Worm (Caenorhabditis elegans) whole organism, midembryonic: ENCODE data around the gene F41C3.8.

Experiments
- T22C8.4 ChIP-seq: fragments of 200-800 bp; sonication (Bioruptor generic); IDR thresholded peaks from 2 replicates; pipeline ENCODE4 v1.3.6; 2022; ENCODE audit warnings: missing genetic modification characterization, missing compliant biosample characterization
- cog-1 ChIP-seq: sonication (generic microtip); optimal IDR thresholded peaks from 2 replicates; lab custom pipeline; 2016; ENCODE audit warnings: missing genetic modification characterization, missing compliant biosample characterization
- flt-1 ChIP-seq: fragments of 200-800 bp; sonication (Bioruptor generic); IDR thresholded peaks from 2 replicates; pipeline ENCODE4 v1.3.6; 2022; ENCODE audit warnings: missing genetic modification characterization, missing compliant biosample characterization
- med-1 ChIP-seq: sonication (generic microtip); optimal IDR thresholded peaks from 2 replicates; lab custom pipeline; 2017; ENCODE audit warnings: missing genetic modification characterization, mild to moderate bottlenecking, missing compliant biosample characterization, antibody characterized with exemption, missing genetic modification reagents; ENCODE audit not compliant: insufficient read depth
- ref-1 ChIP-seq: fragments of 200-800 bp; sonication (Bioruptor generic); conservative IDR thresholded peaks from 2 replicates; pipeline ENCODE4 v1.3.6; 2022; ENCODE audit warnings: missing genetic modification reagents, missing genetic modification characterization, missing compliant biosample characterization
- tab-1 ChIP-seq: fragments of 200-800 bp; sonication (Bioruptor generic); IDR thresholded peaks from 2 replicates; pipeline ENCODE4 v1.3.6; 2022; ENCODE audit warnings: missing genetic modification characterization, missing compliant biosample characterization
- ztf-23 ChIP-seq: fragments of 200-800 bp; sonication (Bioruptor generic); IDR thresholded peaks from 2 replicates; pipeline ENCODE4 v1.3.6; 2022; ENCODE audit warnings: missing genetic modification reagents, missing genetic modification characterization, missing compliant biosample characterization
- ztf-29 ChIP-seq: fragments of 200-800 bp; sonication (Bioruptor generic); IDR thresholded peaks from 2 replicates; pipeline ENCODE4 v1.3.6; 2022; ENCODE audit warnings: missing genetic modification reagents, missing genetic modification characterization, missing compliant biosample characterization

- TF ChIP-seq ztf-29 (GFP tag; lab: Robert Waterston, UW) (no peak), tab-1 (GFP tag; lab: Robert Waterston, UW) (no peak), flt-1 (GFP tag; lab: Robert Waterston, UW) (no peak), med-1 (no peak), T22C8.4 (no peak), cog-1 (tag; lab: Kevin White, UChicago) (no peak), ztf-23 (GFP tag; lab: Robert Waterston, UW) (no peak), ref-1 (no peak)
These were observed 18.6 kb downstream of the F41C3.8 start for ce11 chrII:4734477-4734876.
